Worm (Caenorhabditis elegans): ENCODE data around the gene col-128.

ce11 chrIV:11568249-11568940 lies 16.6 kb upstream of the col-128 start:
- no peak for TF ChIP-seq ztf-4 (tag; optimal IDR thresholded peaks at IDR 0.05)
- no peak for TF ChIP-seq ceh-82 (tag; optimal IDR thresholded peaks at IDR 0.05)

All from whole organism, L1 larva.